Worm (Caenorhabditis elegans): ENCODE results near the gene srw-119.

DNA sequence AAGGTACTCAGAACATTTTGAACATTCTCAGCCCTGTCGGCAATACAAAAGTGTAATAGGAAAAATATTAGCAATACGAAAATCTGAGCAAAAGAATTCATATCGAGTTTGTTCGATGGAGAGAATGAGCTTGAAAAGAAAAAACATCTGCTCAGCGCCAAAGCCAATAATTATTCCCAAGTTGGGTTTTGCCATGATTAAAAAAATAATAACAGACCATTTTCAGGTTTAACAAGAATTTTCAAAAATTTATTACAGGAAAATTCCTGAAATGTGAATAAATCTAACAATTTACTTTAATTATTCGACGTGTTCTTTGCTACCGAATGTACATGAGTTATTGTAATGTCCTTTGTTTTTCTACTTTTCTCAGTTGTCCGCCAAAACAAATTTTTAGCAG lies 32.7 kb upstream of the srw-119 start, which contains the start of gene irld-38:
- TF ChIP-seq egl-27 (tag; optimal IDR thresholded peaks at IDR 0.05) = no peak
- TF ChIP-seq nhr-12 (tag; optimal IDR thresholded peaks at IDR 0.05) = no peak
- TF ChIP-seq lin-35 (GFP tag; optimal IDR thresholded peaks at IDR 0.05) = no peak
- TF ChIP-seq aha-1 (tag; optimal IDR thresholded peaks at IDR 0.05) = no peak
- TF ChIP-seq sup-37 (GFP tag; optimal IDR thresholded peaks at IDR 0.05) = no peak
- TF ChIP-seq jun-1 (tag; optimal IDR thresholded peaks at IDR 0.05) = no peak
- TF ChIP-seq nhr-237 (tag; optimal IDR thresholded peaks at IDR 0.05) = no peak
- no peak for TF ChIP-seq ces-1 (GFP tag; optimal IDR thresholded peaks at IDR 0.05)
